Fruit fly (Drosophila melanogaster) whole organism, wandering third instar larva: ENCODE measurements around the gene CG14282.

Experiments used
- Abd-B ChIP-seq: fragments of >200 bp; optimal IDR thresholded peaks from 2 replicates; lab custom pipeline; 2017; ENCODE audit warnings: missing biosample characterization, missing genetic modification characterization
- Jra ChIP-seq: sonication (Bioruptor generic); optimal IDR thresholded peaks from 2 replicates; lab custom pipeline; 2016; ENCODE audit warnings: missing biosample characterization, missing genetic modification characterization
- Myc ChIP-seq: fragments of >200 bp; optimal IDR thresholded peaks from 2 replicates; lab custom pipeline; 2017
- dl ChIP-seq, 2 experiments: fragments of 175-275, 200-275 bp in 1 of 2; fragments of 200-275 bp in 1 of 2; sonication (Bioruptor generic); optimal IDR thresholded peaks; lab custom pipeline; 2018; ENCODE audit warnings: mild to moderate bottlenecking in 2 of 2, missing biosample characterization in 2 of 2, missing genetic modification characterization in 2 of 2, moderate library complexity in 2 of 2; ENCODE audit not compliant: partially characterized antibody in 2 of 2, insufficient read depth in 1 of 2
- fru ChIP-seq: fragments of 200-800 bp; sonication (Bioruptor generic); optimal IDR thresholded peaks from 3 replicates; lab custom pipeline; 2016; ENCODE audit warnings: missing biosample characterization, mild to moderate bottlenecking, missing genetic modification characterization
- jim ChIP-seq: fragments of 175-275, 200-325 bp; sonication (Bioruptor generic); optimal IDR thresholded peaks from 2 replicates; lab custom pipeline; 2016; ENCODE audit warnings: missing biosample characterization, mild to moderate bottlenecking, missing genetic modification characterization
- lola ChIP-seq: fragments of >200 bp; optimal IDR thresholded peaks from 2 replicates; lab custom pipeline; 2017; ENCODE audit warnings: missing biosample characterization, missing genetic modification characterization
- pan ChIP-seq: fragments of >200 bp; optimal IDR thresholded peaks from 2 replicates; lab custom pipeline; 2017
- woc ChIP-seq: sonication (Bioruptor generic); optimal IDR thresholded peaks from 2 replicates; lab custom pipeline; 2016; ENCODE audit warnings: missing biosample characterization, mild to moderate bottlenecking, missing genetic modification characterization

- TF ChIP-seq fru (GFP tag; lab: Kevin White, UChicago) (no peak), jim (no peak), Myc (lab: Kevin White, UChicago) (no peak), woc (GFP tag; lab: Kevin White, UChicago) (no peak), lola (GFP tag; lab: Kevin White, UChicago) (no peak), Jra (GFP tag; lab: Kevin White, UChicago) (no peak), Abd-B (GFP tag; lab: Kevin White, UChicago) (no peak), dl (GFP tag; optimal IDR thresholded peaks at IDR 0.05; lab: Kevin White, UChicago; ENCODE audit: insufficient read depth in 1 of 2, partially characterized antibody in 2 of 2) (no peak), pan (lab: Kevin White, UChicago) (no peak)
Observed at dm6 chr3R:19152835-19153234, 24.0 kb upstream of the CG14282 start.
